Fruit fly (Drosophila melanogaster): ENCODE data around the gene CG8677.

CG8677 gene

dm6 chr2L:21221114-21221578 lies at the start of gene CG8677:
TSS of gene CG8677 (plus strand) at chr2L:21221312.
- TF ChIP-seq noc (tag; optimal IDR thresholded peaks at IDR 0.05): no peak

DNA sequence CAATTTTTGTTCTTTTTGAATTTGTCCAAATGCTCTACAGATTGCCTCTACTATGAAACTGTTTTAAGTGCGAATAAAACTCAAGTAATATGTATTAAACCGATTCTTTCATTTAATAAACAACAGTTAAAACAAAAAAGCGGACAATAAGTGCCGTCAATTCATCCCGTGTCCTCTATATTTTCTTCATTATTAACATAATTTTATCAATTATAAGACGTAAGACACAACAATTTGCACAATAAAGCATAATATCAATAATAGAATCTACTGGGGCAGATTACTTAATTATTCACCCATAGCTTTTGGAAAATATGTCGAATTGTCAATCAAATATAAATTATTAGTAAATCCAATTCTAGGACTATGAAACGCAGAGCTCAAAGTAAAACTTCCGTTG lies 48.2 kb upstream of the CG8677 start, which contains the start of gene CG31627:
TSS of gene CG31627 (plus strand) at position 301 of the 400 bp plus-strand sequence.
- TF ChIP-seq noc (tag; optimal IDR thresholded peaks at IDR 0.05): no peak

DNA sequence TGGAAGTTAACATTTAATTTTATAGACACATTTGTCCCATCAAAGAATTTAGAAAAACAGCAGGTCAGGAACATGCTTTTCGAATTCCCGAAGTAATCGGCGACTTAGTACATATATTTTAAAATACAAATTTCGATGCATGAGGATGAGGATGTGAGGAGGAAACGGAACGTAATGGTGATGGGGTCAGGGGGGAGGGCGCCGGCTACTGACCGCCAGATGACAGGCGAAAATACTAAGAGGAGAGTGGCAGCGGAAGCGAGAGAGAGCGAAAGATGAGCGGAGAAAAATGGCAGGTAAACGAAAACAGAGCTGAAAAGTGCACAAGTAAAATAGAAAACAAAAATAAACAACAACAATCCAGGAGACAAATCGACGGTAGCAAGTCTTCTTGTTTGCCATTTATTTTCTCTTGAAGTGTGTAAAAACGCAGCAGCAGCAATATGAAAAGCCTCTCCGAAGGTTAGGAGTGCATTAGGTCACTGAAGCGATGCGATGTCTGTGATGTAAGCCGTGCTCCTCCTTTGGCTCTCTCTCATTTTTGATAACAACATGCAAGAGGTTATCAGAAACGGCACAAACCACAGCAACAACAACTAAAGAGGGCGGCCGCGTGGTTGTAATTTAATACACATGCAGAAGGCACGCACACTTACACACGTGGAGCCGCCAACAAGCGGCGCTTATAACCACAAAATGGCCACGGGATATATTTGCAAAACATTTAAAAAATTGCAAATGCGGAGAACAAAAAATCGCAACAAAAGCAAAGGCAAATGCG lies 42.5 kb upstream of the CG8677 start:
- TF ChIP-seq noc (tag; optimal IDR thresholded peaks at IDR 0.05): no peak

DNA sequence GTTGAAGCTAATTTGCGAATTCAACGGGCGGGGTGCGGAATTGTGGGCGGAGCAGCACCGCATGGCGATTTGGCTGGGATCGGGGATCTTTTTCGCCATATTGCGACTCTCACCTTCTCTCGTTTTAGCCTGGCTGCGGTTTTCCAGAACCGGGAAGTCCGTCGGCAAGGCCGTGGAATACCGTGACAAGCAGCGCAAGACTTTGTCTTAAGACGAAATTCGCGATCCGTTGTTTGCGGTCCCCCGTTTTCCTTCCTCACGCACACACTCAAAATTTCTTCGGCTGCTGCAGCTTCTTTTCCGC lies 41.9 kb upstream of the CG8677 start:
- TF ChIP-seq noc (tag; optimal IDR thresholded peaks at IDR 0.05): no peak

dm6 chr2L:21179615-21180031 lies 41.5 kb upstream of the CG8677 start, which contains the start of the genes bur and Mcm10:
TSS of gene bur (minus strand) at chr2L:21179683.
TSS of gene Mcm10 (plus strand) at chr2L:21179933.
- TF ChIP-seq noc (tag; optimal IDR thresholded peaks at IDR 0.05): no peak

- TF ChIP-seq noc (tag; optimal IDR thresholded peaks at IDR 0.05): no peak
Measured at dm6 chr2L:21187753-21188152, 33.4 kb upstream of the CG8677 start.

- no peak for TF ChIP-seq noc (tag; optimal IDR thresholded peaks at IDR 0.05)
Measured at dm6 chr2L:21189273-21189781, 31.8 kb upstream of the CG8677 start.

- TF ChIP-seq noc (tag; optimal IDR thresholded peaks at IDR 0.05): peak; percentile 48
Measured at dm6 chr2L:21195331-21195730, 25.8 kb upstream of the CG8677 start.

dm6 chr2L:21196511-21196910 lies 24.6 kb upstream of the CG8677 start:
- peak; percentile 67 for TF ChIP-seq noc (tag; optimal IDR thresholded peaks at IDR 0.05)

DNA sequence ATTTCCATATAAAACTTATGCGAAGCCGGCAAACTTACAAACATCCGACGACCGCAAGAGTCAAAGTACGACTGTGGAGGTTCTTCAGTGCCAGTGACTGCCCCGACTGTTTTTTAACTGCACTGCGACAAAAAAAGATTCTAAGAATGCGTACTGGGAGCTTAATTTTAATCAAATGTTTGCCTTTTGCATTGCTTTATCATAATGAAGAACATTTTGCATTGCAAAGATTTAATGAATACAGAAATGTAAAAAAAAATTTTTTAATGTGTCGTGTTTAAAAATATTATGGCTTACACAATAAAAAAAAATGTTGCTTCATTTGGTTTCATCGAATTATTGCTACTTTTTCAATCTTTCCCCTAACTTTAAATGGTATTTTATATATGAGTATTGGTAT lies 23.9 kb upstream of the CG8677 start:
- no peak for TF ChIP-seq noc (tag; optimal IDR thresholded peaks at IDR 0.05)

DNA sequence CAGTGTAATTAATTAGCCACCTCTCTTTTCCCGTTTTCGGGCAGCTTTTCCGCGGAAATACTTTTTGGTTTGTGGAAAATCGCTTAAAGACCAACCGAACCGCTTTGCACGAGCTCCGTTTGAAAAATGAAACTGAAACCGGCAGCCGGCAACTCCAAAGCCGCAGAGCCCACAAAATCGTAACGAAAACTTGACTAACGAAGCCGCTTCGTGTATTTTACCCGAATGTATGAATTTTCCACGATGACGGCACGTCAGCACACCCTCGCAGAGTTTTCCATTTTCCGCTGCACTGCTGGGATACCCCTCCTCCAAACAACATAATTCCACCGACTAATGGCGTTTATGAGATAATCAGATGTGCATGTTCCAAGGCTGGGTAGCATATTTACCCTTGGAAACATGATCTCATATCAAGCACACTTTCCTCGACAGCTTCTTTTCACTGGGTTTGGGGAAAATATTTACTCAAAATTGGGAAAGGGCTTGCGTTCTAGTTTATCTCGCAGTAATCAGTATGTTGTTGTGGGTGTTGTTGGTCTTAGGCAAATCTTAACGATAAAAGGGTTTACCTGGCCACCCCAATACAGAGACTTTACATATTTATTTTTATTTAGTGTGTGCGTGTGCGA lies 22.4 kb upstream of the CG8677 start, which contains the start of gene Ret:
TSS of gene Ret (minus strand) at position 130 of the 632 bp plus-strand sequence.
- TF ChIP-seq noc (tag; optimal IDR thresholded peaks at IDR 0.05): no peak

dm6 chr2L:21200275-21200674 lies 20.8 kb upstream of the CG8677 start, which contains the start of gene CG31624:
TSS of gene CG31624 (minus strand) at chr2L:21200375.
- TF ChIP-seq noc (tag; optimal IDR thresholded peaks at IDR 0.05): no peak

dm6 chr2L:21202702-21203101 lies 18.4 kb upstream of the CG8677 start, which contains the start of gene CG31988:
TSS of gene CG31988 (minus strand) at chr2L:21202802.
- TF ChIP-seq noc (tag; optimal IDR thresholded peaks at IDR 0.05): no peak

- TF ChIP-seq noc (tag; optimal IDR thresholded peaks at IDR 0.05): no peak
Measured at dm6 chr2L:21206193-21206592, 14.9 kb upstream of the CG8677 start, which contains the start of gene clumsy. TSS of gene clumsy (plus strand) at chr2L:21206493.

- TF ChIP-seq noc (tag; optimal IDR thresholded peaks at IDR 0.05): no peak
Measured at dm6 chr2L:21214961-21215362, 6.2 kb upstream of the CG8677 start.

dm6 chr2L:21218240-21218911 lies 2.7 kb upstream of the CG8677 start, which contains the start of gene CG8679:
TSS of gene CG8679 (minus strand) at chr2L:21218544.
- TF ChIP-seq noc (tag; optimal IDR thresholded peaks at IDR 0.05): peak; percentile 24
